Worm (Caenorhabditis elegans): ENCODE results near the gene fbxa-74.

The fbxa-74 gene

DNA sequence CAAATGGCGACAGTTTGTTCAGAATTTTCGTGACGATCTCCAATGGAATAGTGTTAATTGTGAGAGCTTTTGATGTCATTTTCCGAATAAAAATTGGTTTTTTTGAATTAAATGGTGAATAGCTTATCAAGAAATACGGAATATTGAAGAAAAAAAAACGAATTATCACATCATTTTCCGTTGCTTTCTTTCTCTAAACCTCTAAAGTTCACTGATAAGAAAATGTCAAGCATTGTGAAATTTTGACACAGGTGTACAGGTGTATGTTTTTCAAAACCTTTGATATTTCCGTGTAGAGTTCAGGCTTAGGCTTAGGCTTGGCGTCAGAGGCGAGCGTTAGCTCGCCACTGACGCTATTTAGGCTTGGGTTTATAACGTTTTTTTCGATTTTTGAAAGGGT is at the start of gene fbxa-74:
Gene fbxa-74, minus strand, starts transcription at position 145 of the 400 bp plus-strand sequence.
- TF ChIP-seq B0310.2 (tag; optimal IDR thresholded peaks at IDR 0.05) (no peak), hmbx-1 (tag; optimal IDR thresholded peaks at IDR 0.05) (no peak), ceh-13 (GFP tag; optimal IDR thresholded peaks at IDR 0.05) (no peak), ama-1 (optimal IDR thresholded peaks at IDR 0.05) (no peak), F13C5.2 (tag; optimal IDR thresholded peaks at IDR 0.05) (no peak)

ce11 chrIII:1745450-1746127 is 46.8 kb upstream of the fbxa-74 start:
- TF ChIP-seq ceh-13 (GFP tag; optimal IDR thresholded peaks at IDR 0.05) (no peak), sea-1 (GFP tag; conservative IDR thresholded peaks at IDR 0.05) (no peak), tra-4 (tag; optimal IDR thresholded peaks at IDR 0.05) (no peak), ama-1 (optimal IDR thresholded peaks at IDR 0.05) (no peak)

- TF ChIP-seq ets-7 (tag; optimal IDR thresholded peaks at IDR 0.05) (no peak), pes-1 (GFP tag; IDR thresholded peaks at IDR 0.05) (no peak), sea-1 (GFP tag; conservative IDR thresholded peaks at IDR 0.05) (no peak), flt-1 (GFP tag; IDR thresholded peaks at IDR 0.05) (no peak), tbx-37 (GFP tag; conservative IDR thresholded peaks at IDR 0.05) (no peak), tbx-11 (GFP tag; IDR thresholded peaks at IDR 0.05) (no peak), B0310.2 (tag; optimal IDR thresholded peaks at IDR 0.05) (no peak), aly-1 (tag; optimal IDR thresholded peaks at IDR 0.05) (no peak)
Measured at ce11 chrIII:1744486-1744885, 45.7 kb upstream of the fbxa-74 start.

DNA sequence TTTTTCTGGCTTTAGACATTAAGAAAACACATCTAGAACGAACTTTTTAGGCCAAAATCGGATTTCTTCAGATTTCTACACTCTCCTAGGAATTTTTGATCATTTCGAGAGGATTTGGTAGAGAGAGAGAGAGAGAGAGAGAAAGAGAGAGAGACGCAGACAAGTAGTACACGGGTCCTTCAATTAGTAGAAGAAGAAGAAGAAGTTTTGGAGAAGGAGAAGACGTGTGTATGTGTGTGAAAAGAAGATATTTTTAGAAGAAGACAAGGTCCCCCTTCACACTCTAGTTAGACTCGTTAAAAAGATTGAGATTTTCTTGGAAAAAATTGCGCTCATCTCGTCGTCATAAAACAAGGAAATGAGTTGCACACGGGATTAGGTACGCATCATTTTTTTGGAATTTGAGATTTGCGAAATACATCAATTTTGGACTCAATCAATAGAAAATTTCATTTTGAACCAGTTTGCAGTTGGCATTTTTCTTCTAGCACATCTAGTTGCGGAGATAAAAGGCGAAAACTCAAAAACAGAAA is 44.8 kb upstream of the fbxa-74 start:
- TF ChIP-seq aly-1 (tag; optimal IDR thresholded peaks at IDR 0.05) (no peak), ama-1 (optimal IDR thresholded peaks at IDR 0.05) (no peak), ets-7 (tag; optimal IDR thresholded peaks at IDR 0.05) (no peak), pes-1 (GFP tag; IDR thresholded peaks at IDR 0.05) (no peak), ceh-36 (tag; optimal IDR thresholded peaks at IDR 0.05) (no peak), B0310.2 (tag; optimal IDR thresholded peaks at IDR 0.05) (no peak), sea-1 (GFP tag; conservative IDR thresholded peaks at IDR 0.05) (no peak), tbx-37 (GFP tag; conservative IDR thresholded peaks at IDR 0.05) (no peak), tbx-11 (GFP tag; IDR thresholded peaks at IDR 0.05) (no peak)

DNA sequence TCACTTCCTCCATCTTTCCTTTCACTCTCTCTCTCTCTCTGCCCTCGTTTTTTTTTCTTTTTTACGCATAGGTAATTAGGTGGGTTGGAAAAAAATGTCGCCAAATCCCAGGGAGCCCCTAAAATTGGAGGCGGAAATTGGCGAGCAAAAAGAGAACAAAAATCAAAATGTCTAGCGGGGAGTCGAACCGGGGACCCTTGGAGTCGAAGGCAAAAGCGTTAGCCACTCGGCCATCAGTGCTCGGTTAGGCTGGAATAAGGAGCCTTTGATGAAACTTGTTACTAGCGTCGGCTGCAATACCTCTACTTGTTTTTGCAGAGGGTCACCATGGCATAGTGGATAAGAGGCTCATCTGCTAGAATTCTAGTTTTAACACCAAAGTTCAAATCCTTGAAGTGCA is 44.3 kb upstream of the fbxa-74 start:
- TF ChIP-seq sea-1 (GFP tag; conservative IDR thresholded peaks at IDR 0.05) (no peak), hmg-4 (GFP tag; optimal IDR thresholded peaks at IDR 0.05) (no peak), B0310.2 (tag; optimal IDR thresholded peaks at IDR 0.05) (no peak), aly-1 (tag; optimal IDR thresholded peaks at IDR 0.05) (no peak), tra-4 (tag; optimal IDR thresholded peaks at IDR 0.05) (no peak), scrt-1 (GFP tag; IDR thresholded peaks at IDR 0.05) (no peak), tbx-11 (GFP tag; IDR thresholded peaks at IDR 0.05) (no peak), ceh-13 (GFP tag; optimal IDR thresholded peaks at IDR 0.05) (no peak), ama-1 (optimal IDR thresholded peaks at IDR 0.05) (no peak), pes-1 (GFP tag; IDR thresholded peaks at IDR 0.05) (no peak), tbx-37 (GFP tag; conservative IDR thresholded peaks at IDR 0.05) (no peak), ets-7 (tag; optimal IDR thresholded peaks at IDR 0.05) (no peak), flt-1 (GFP tag; IDR thresholded peaks at IDR 0.05) (no peak)

DNA sequence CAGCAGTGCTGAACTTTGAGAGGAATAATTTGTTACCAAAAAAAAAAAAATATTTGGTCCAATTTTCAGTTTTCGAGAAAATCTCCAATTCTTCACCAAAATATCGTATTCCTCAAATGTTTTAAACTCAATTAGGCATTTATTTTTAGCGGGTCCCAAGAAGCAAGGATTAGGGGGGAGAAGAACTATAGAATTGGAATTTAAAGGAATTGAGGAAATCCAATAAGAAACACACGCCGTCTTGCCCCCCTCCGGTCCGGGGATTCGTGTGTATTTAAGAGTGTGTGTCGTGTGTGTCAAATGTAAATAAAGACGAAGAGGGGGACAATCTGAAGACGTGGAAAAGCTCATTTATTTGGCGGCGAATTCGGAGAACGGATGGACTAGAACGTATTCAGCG is 34.6 kb upstream of the fbxa-74 start:
- no peak for TF ChIP-seq ets-7 (tag; optimal IDR thresholded peaks at IDR 0.05)
- TF ChIP-seq F13C5.2 (tag; optimal IDR thresholded peaks at IDR 0.05): no peak
- TF ChIP-seq sea-1 (GFP tag; conservative IDR thresholded peaks at IDR 0.05): no peak
- TF ChIP-seq ama-1 (optimal IDR thresholded peaks at IDR 0.05): no peak
- TF ChIP-seq tra-4 (tag; optimal IDR thresholded peaks at IDR 0.05): no peak
- no peak for TF ChIP-seq aly-1 (tag; optimal IDR thresholded peaks at IDR 0.05)
- no peak for TF ChIP-seq tbx-11 (GFP tag; IDR thresholded peaks at IDR 0.05)
- no peak for TF ChIP-seq hnd-1 (tag; optimal IDR thresholded peaks at IDR 0.05)
- no peak for TF ChIP-seq ceh-36 (tag; optimal IDR thresholded peaks at IDR 0.05)

DNA sequence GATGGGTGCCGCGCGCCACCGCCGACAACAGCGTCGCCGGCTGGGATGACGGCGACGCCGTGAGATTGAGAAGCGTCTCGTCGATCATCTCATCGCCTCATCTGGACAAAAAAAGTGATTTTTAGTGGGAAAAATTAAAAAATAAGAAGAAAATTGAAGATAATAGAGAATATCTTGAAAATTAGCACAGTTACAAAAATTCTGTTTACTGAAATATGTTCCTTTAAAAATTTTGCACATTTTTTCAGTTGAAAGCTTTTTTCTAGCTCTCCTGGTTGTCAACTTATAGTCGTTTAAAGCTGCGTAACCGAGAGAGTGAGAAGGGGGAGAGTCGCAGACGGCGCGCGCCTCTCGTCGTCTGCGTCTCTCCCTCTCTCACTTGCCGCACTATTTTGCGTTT is 34.2 kb upstream of the fbxa-74 start, which contains the start of gene ser-4:
Gene ser-4, minus strand, starts transcription at position 101 of the 400 bp plus-strand sequence.
- TF ChIP-seq ama-1 (optimal IDR thresholded peaks at IDR 0.05): no peak

DNA sequence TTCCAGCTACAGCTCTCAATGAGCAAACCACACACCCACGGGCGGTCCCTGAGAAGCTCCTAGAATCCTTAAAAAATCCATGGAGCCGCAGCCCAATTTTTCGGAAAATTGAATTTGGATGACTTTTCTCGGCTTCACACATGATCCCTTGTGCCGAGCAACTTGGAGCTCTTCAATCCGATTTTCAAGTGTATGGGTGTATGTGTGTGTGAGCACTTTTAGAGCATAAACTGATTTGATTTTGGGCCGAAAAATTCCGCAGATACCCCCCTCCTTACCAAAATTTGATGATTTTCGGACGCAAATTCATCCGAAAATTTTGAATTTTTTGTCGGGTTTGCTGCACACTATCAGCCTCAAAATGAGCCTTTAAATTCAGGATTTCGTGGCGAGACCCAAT is 33.1 kb upstream of the fbxa-74 start:
- TF ChIP-seq hmbx-1 (tag; optimal IDR thresholded peaks at IDR 0.05) (no peak), ama-1 (optimal IDR thresholded peaks at IDR 0.05) (no peak), B0310.2 (tag; optimal IDR thresholded peaks at IDR 0.05) (no peak), pes-1 (GFP tag; IDR thresholded peaks at IDR 0.05) (no peak)

ce11 chrIII:1718800-1719199 is 20.0 kb upstream of the fbxa-74 start:
- TF ChIP-seq ama-1 (optimal IDR thresholded peaks at IDR 0.05) (no peak), tbx-37 (GFP tag; conservative IDR thresholded peaks at IDR 0.05) (no peak), ceh-13 (GFP tag; optimal IDR thresholded peaks at IDR 0.05) (no peak), ceh-36 (tag; optimal IDR thresholded peaks at IDR 0.05) (peak; percentile 90)

Measured in whole organism, early embryonic.